5 fruit fly cellular contexts compared by ENCODE assay signal in the genomic region with DNA sequence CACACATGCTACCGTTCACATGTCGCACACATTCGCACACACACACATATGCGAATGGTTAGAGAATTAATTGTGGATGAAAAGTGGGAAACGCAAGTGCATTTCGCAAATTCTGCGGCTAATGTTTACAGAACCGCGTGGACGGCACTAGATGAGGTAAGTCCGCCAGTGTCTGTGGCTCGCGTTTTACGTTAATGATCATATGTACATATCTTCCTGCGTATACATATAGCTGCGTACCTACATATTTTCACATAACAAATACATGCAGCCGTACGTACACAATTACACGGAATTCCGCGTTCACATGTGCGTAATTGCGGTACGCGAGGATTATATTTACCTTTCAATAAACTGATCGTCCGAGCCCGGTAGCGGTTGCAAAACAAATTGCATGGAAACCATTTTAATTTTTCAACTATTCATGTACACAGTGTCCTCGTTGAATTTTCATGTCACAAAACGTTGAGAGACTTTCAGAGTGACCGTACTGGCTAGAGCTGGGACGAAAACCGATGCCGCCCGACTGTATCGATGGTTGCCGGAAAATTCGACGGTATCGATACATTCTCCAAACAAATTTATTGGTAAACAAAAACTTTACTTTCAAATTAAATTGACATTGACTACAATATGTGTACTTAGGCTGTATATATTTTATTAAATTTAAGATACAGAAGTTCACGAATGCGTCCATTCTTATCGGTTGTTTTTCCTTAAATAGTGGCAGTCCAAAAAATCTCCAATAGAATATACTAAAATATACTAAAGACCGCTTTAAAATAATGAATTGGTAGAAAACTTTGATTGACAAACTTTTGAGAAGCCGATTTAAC.
TF ChIP-seq lines count a peak whose summit lies in the region.

A gene (minus strand): TSS at position 495 of the 836 bp plus-strand sequence.

- TF ChIP-seq CTCF in whole organism, embryonic (GFP tag; optimal IDR thresholded peaks at IDR 0.05; lab: Kevin White, UChicago), result peak; percentile 34

TF ChIP-seq in whole organism, 6 proteins besides CTCF, POLR2A, EP300 and RAD21:
- peak; percentile 21 for TF ChIP-seq CG8478 (optimal IDR thresholded peaks at IDR 0.05; lab: Kevin White, UChicago)
- no peak for TF ChIP-seq usp (GFP tag; optimal IDR thresholded peaks at IDR 0.05; lab: Kevin White, UChicago)
- TF ChIP-seq EcR (GFP tag; optimal IDR thresholded peaks at IDR 0.05; lab: Kevin White, UChicago), result no peak
- TF ChIP-seq pan (optimal IDR thresholded peaks at IDR 0.05; lab: Kevin White, UChicago), result no peak

TF ChIP-seq in whole organism, adult, 20 proteins besides CTCF, POLR2A, EP300 and RAD21:
- TF ChIP-seq cic (GFP tag; optimal IDR thresholded peaks at IDR 0.05; lab: Kevin White, UChicago), result peak; percentile 8
- TF ChIP-seq Mnt (GFP tag; optimal IDR thresholded peaks at IDR 0.05; lab: Kevin White, UChicago), result peak; percentile 71
- peak; percentile 9 for TF ChIP-seq ovo (GFP tag; optimal IDR thresholded peaks at IDR 0.05; lab: Kevin White, UChicago)
- TF ChIP-seq bab1 (GFP tag; optimal IDR thresholded peaks at IDR 0.05; lab: Kevin White, UChicago), result peak; percentile 38
- TF ChIP-seq CG14711 (tag; optimal IDR thresholded peaks at IDR 0.05; lab: Kevin White, UChicago), result no peak
- TF ChIP-seq kay (GFP tag; lab: Kevin White, UChicago; ENCODE audit: borderline replicate concordance), result no peak
- no peak for TF ChIP-seq CG11617 (GFP tag; optimal IDR thresholded peaks at IDR 0.05; lab: Kevin White, UChicago)
- TF ChIP-seq tj (GFP tag; optimal IDR thresholded peaks at IDR 0.05; lab: Kevin White, UChicago), result peak; percentile 4
- peak; percentile 27 for TF ChIP-seq CG12768 (GFP tag; optimal IDR thresholded peaks at IDR 0.05; lab: Kevin White, UChicago)

TF ChIP-seq in whole organism, embryonic, 481 proteins besides CTCF, POLR2A, EP300 and RAD21 (continues in another document):
- TF ChIP-seq HLH4C (GFP tag; IDR thresholded peaks at IDR 0.05; lab: Robert Waterston, UW; ENCODE audit: partially characterized antibody) (peak; percentile 84), pita (GFP tag; optimal IDR thresholded peaks at IDR 0.05; lab: Kevin White, UChicago) (peak; percentile 29), CG10267 (tag; optimal IDR thresholded peaks at IDR 0.05; lab: Kevin White, UChicago) (peak; percentile 43), Dref (GFP tag; IDR thresholded peaks at IDR 0.05; lab: Robert Waterston, UW) (peak; percentile 89), BEAF-32 (GFP tag; optimal IDR thresholded peaks at IDR 0.05; lab: Kevin White, UChicago) (peak; percentile 92), NC2β (GFP tag; optimal IDR thresholded peaks at IDR 0.05; lab: Kevin White, UChicago) (no peak), mld (GFP tag; IDR thresholded peaks at IDR 0.05; lab: Robert Waterston, UW; ENCODE audit: partially characterized antibody) (peak; percentile 35; the same call in 2 of the 3 replicates), chinmo (GFP tag; IDR thresholded peaks at IDR 0.05; lab: Robert Waterston, UW; ENCODE audit: partially characterized antibody) (peak; percentile 72; the same call in 1 of the 4 replicates), CG11560 (tag; IDR thresholded peaks at IDR 0.05; lab: Robert Waterston, UW) (no peak), amos (GFP tag; IDR thresholded peaks at IDR 0.05; lab: Robert Waterston, UW; ENCODE audit: partially characterized antibody) (peak; percentile 90), trem (tag; optimal IDR thresholded peaks at IDR 0.05; lab: Kevin White, UChicago) (peak; percentile 97), CG16815 (GFP tag; optimal IDR thresholded peaks at IDR 0.05; lab: Kevin White, UChicago) (no peak), CG6854 (GFP tag; optimal IDR thresholded peaks at IDR 0.05; lab: Kevin White, UChicago) (no peak), CG13624 (GFP tag; optimal IDR thresholded peaks at IDR 0.05; lab: Kevin White, UChicago) (peak; percentile 19), pzg (GFP tag; optimal IDR thresholded peaks at IDR 0.05; lab: Kevin White, UChicago) (peak; percentile 83), Dp (GFP tag; optimal IDR thresholded peaks at IDR 0.05; lab: Kevin White, UChicago) (peak; percentile 57), HmgZ (tag; optimal IDR thresholded peaks at IDR 0.05; lab: Kevin White, UChicago) (peak; percentile 28), CG13894 (tag; optimal IDR thresholded peaks at IDR 0.05; lab: Kevin White, UChicago) (no peak), CG34422 (GFP tag; IDR thresholded peaks at IDR 0.05; lab: Robert Waterston, UW) (peak; percentile 71; the same call in 1 of the 3 replicates), Xbp1 (GFP tag; optimal IDR thresholded peaks at IDR 0.05; lab: Kevin White, UChicago) (peak; percentile 15), Meics (GFP tag; optimal IDR thresholded peaks at IDR 0.05; lab: Kevin White, UChicago) (no peak)

TF ChIP-seq in whole organism, prepupa, 60 proteins besides CTCF, POLR2A, EP300 and RAD21:
- TF ChIP-seq fkh (GFP tag; optimal IDR thresholded peaks at IDR 0.05; lab: Kevin White, UChicago) (peak; percentile 55), svp (GFP tag; lab: Kevin White, UChicago) (no peak)

TF ChIP-seq in whole organism, wandering third instar larva, 38 proteins besides CTCF, POLR2A, EP300 and RAD21:
- TF ChIP-seq N (GFP tag; optimal IDR thresholded peaks at IDR 0.05; lab: Kevin White, UChicago) (peak; percentile 78), sv (GFP tag; optimal IDR thresholded peaks at IDR 0.05; lab: Kevin White, UChicago) (no peak), tai (GFP tag; optimal IDR thresholded peaks at IDR 0.05; lab: Kevin White, UChicago) (no peak), CrebA (GFP tag; optimal IDR thresholded peaks at IDR 0.05; lab: Kevin White, UChicago; ENCODE audit: borderline replicate concordance) (no peak), Hr83 (GFP tag; optimal IDR thresholded peaks at IDR 0.05; lab: Kevin White, UChicago; ENCODE audit: poor library complexity, severe bottlenecking) (no peak)
